Worm (Caenorhabditis elegans) whole organism, dauer: Measurements from ENCODE around the gene F54H5.3.

Source experiments
- unc-62 ChIP-seq: sonication (generic microtip); optimal IDR thresholded peaks from 2 replicates; lab custom pipeline; 2017; ENCODE audit warnings: missing biosample characterization, missing genetic modification reagents, missing genetic modification characterization

The F54H5.3 gene

ce11 chrII:6646903-6647302 lies 24.9 kb downstream of the F54H5.3 start:
- TF ChIP-seq unc-62 (GFP tag; lab: Kevin White, UChicago): no peak

- no peak for TF ChIP-seq unc-62 (GFP tag; lab: Kevin White, UChicago)
Measured at ce11 chrII:6649026-6649425, 27.0 kb downstream of the F54H5.3 start, which contains the start of gene oig-8. oig-8 (minus strand) TSS chrII:6649126.

- no peak for TF ChIP-seq unc-62 (GFP tag; lab: Kevin White, UChicago)
Measured at ce11 chrII:6651719-6652118, 29.7 kb downstream of the F54H5.3 start, which contains the start of gene sra-26. sra-26 (minus strand) TSS chrII:6651819.

- TF ChIP-seq unc-62 (GFP tag; lab: Kevin White, UChicago): no peak
Measured at ce11 chrII:6654284-6654683, 32.3 kb downstream of the F54H5.3 start, which contains the start of gene T19D12.9. T19D12.9 (minus strand) TSS chrII:6654384.

- TF ChIP-seq unc-62 (GFP tag; lab: Kevin White, UChicago): no peak
Measured at ce11 chrII:6658766-6659165, 36.8 kb downstream of the F54H5.3 start, which contains the start of gene T19D12.10. T19D12.10 (minus strand) TSS chrII:6658866.

- TF ChIP-seq unc-62 (GFP tag; lab: Kevin White, UChicago): no peak
Measured at ce11 chrII:6661211-6661610, 39.2 kb downstream of the F54H5.3 start, which contains the start of gene T19D12.2. T19D12.2 (plus strand) TSS chrII:6661335.

- no peak for TF ChIP-seq unc-62 (GFP tag; lab: Kevin White, UChicago)
Measured at ce11 chrII:6663799-6664198, 41.8 kb downstream of the F54H5.3 start.

ce11 chrII:6665908-6666307 lies 43.9 kb downstream of the F54H5.3 start:
- TF ChIP-seq unc-62 (GFP tag; lab: Kevin White, UChicago): no peak

- TF ChIP-seq unc-62 (GFP tag; lab: Kevin White, UChicago): no peak
Measured at ce11 chrII:6666598-6666997, 44.6 kb downstream of the F54H5.3 start, which contains the start of gene T19D12.1. T19D12.1 (plus strand) TSS chrII:6666898.

ce11 chrII:6667534-6667933 lies 45.5 kb downstream of the F54H5.3 start:
- TF ChIP-seq unc-62 (GFP tag; lab: Kevin White, UChicago): no peak

- no peak for TF ChIP-seq unc-62 (GFP tag; lab: Kevin White, UChicago)
Measured at ce11 chrII:6668496-6668895, 46.5 kb downstream of the F54H5.3 start.
